Fruit fly (Drosophila melanogaster) whole organism, wandering third instar larva: Measurements from ENCODE around the gene sol.

ENCODE experiments used
- Dif ChIP-seq: fragments of 200-275, 200-300 bp; sonication (Bioruptor generic); optimal IDR thresholded peaks from 2 replicates; lab custom pipeline; 2018; ENCODE audit warnings: missing biosample characterization, missing genetic modification characterization; ENCODE audit not compliant: partially characterized antibody
- Mio ChIP-seq: sonication (Bioruptor generic); optimal IDR thresholded peaks from 2 replicates; lab custom pipeline; 2016; ENCODE audit warnings: missing biosample characterization, missing genetic modification characterization
- Myc ChIP-seq: fragments of >200 bp; optimal IDR thresholded peaks from 2 replicates; lab custom pipeline; 2017

- TF ChIP-seq Myc (lab: Kevin White, UChicago) (no peak), Mio (GFP tag; lab: Kevin White, UChicago) (no peak), Dif (GFP tag; lab: Kevin White, UChicago) (no peak)
These were observed 52.6 kb downstream of the sol start, which contains the start of gene whe for dm6 chrX:21402672-21403071.
